Worm (Caenorhabditis elegans) whole organism, midembryonic: ENCODE data around the gene cah-4.
A peak's percentile ranks its signal among the peaks of the same experiment; 100 is the strongest.

ENCODE experiments used
- cog-1 ChIP-seq: sonication (generic microtip); optimal IDR thresholded peaks from 2 replicates; lab custom pipeline; 2016; ENCODE audit warnings: missing genetic modification characterization, missing compliant biosample characterization
- flt-1 ChIP-seq: fragments of 200-800 bp; sonication (Bioruptor generic); IDR thresholded peaks from 2 replicates; pipeline ENCODE4 v1.3.6; 2022; ENCODE audit warnings: missing genetic modification characterization, missing compliant biosample characterization
- klf-2 ChIP-seq: fragments of 200-800 bp; sonication (Bioruptor generic); conservative IDR thresholded peaks from 2 replicates; pipeline ENCODE4 v1.3.6; 2022; ENCODE audit warnings: missing genetic modification reagents, missing genetic modification characterization, missing compliant biosample characterization
- med-1 ChIP-seq: sonication (generic microtip); optimal IDR thresholded peaks from 2 replicates; lab custom pipeline; 2017; ENCODE audit warnings: missing genetic modification characterization, mild to moderate bottlenecking, missing compliant biosample characterization, antibody characterized with exemption, missing genetic modification reagents; ENCODE audit not compliant: insufficient read depth
- ref-1 ChIP-seq: fragments of 200-800 bp; sonication (Bioruptor generic); conservative IDR thresholded peaks from 2 replicates; pipeline ENCODE4 v1.3.6; 2022; ENCODE audit warnings: missing genetic modification reagents, missing genetic modification characterization, missing compliant biosample characterization
- ztf-29 ChIP-seq: fragments of 200-800 bp; sonication (Bioruptor generic); IDR thresholded peaks from 2 replicates; pipeline ENCODE4 v1.3.6; 2022; ENCODE audit warnings: missing genetic modification reagents, missing genetic modification characterization, missing compliant biosample characterization

- TF ChIP-seq ztf-29 (GFP tag; lab: Robert Waterston, UW) (peak; percentile 73), med-1 (no peak), flt-1 (GFP tag; lab: Robert Waterston, UW) (0 out of 2 replicates have a peak, but pooled peaks have one; percentile 39), cog-1 (tag; lab: Kevin White, UChicago) (peak; percentile 69), klf-2 (GFP tag; lab: Robert Waterston, UW) (no peak), ref-1 (GFP tag; lab: Robert Waterston, UW) (no peak)
Measured at ce11 chrX:13527347-13528092, 14.9 kb upstream of the cah-4 start, which contains the start of gene pab-2.
